Fruit fly (Drosophila melanogaster) whole organism, embryonic: ENCODE data around the gene HisCl1.
A peak's percentile ranks its signal among the peaks of the same experiment; 100 is the strongest.

Experiments used
- Awh ChIP-seq: fragments of 200-800 bp; sonication (Bioruptor generic); IDR thresholded peaks from 2 replicates; pipeline ENCODE4, ENCODE4 v1.3.6; 2022; ENCODE audit warnings: missing biosample characterization, missing genetic modification characterization
- Blimp-1 ChIP-seq: fragments of 200-800 bp; sonication (Bioruptor generic); optimal IDR thresholded peaks from 3 replicates; lab custom pipeline; 2018; ENCODE audit warnings: missing biosample characterization, missing genetic modification characterization, mild to moderate bottlenecking, moderate library complexity, missing genetic modification reagents
- CG10959 ChIP-seq: fragments of 200-800 bp; sonication (Bioruptor generic); IDR thresholded peaks from 2 replicates; pipeline ENCODE4 v1.3.6; 2022; ENCODE audit warnings: missing biosample characterization, missing genetic modification characterization
- CG11504 ChIP-seq: fragments of 200-800 bp; sonication (Bioruptor generic); optimal IDR thresholded peaks from 3 replicates; lab custom pipeline; 2019; ENCODE audit warnings: missing biosample characterization, mild to moderate bottlenecking, missing genetic modification characterization, moderate library complexity
- CG12104 ChIP-seq: fragments of 200-800 bp; sonication (Bioruptor generic); optimal IDR thresholded peaks from 3 replicates; lab custom pipeline; 2016; ENCODE audit warnings: missing biosample characterization, missing genetic modification characterization
- CG13894 ChIP-seq: fragments of 200-800 bp; sonication (Bioruptor generic); optimal IDR thresholded peaks from 3 replicates; lab custom pipeline; 2018; ENCODE audit warnings: missing biosample characterization, mild to moderate bottlenecking, missing genetic modification characterization, moderate library complexity
- CG3065 ChIP-seq: fragments of 200-800 bp; sonication (Bioruptor generic); optimal IDR thresholded peaks from 2 replicates; lab custom pipeline; 2016; ENCODE audit warnings: missing biosample characterization, missing genetic modification characterization
- CG34224 ChIP-seq: fragments of 200-800 bp; sonication (Bioruptor generic); IDR thresholded peaks from 3 replicates; pipeline ENCODE4 v1.3.6; 2022; ENCODE audit warnings: missing biosample characterization, missing genetic modification characterization; ENCODE audit not compliant: partially characterized antibody
- CG34376 ChIP-seq: fragments of 200-800 bp; sonication (Bioruptor generic); optimal IDR thresholded peaks from 2 replicates; lab custom pipeline; 2018; ENCODE audit warnings: missing biosample characterization, mild to moderate bottlenecking, missing genetic modification characterization
- CG4854 ChIP-seq: fragments of 200-800 bp; sonication (Bioruptor generic); optimal IDR thresholded peaks from 2 replicates; lab custom pipeline; 2016; ENCODE audit warnings: missing biosample characterization, missing genetic modification characterization, inconsistent platforms
- CG5245 ChIP-seq: fragments of 200-800 bp; sonication (Bioruptor generic); optimal IDR thresholded peaks from 3 replicates; lab custom pipeline; 2016; ENCODE audit warnings: missing biosample characterization, missing genetic modification characterization
- CG7928 ChIP-seq: fragments of 200-800 bp; sonication (Bioruptor generic); optimal IDR thresholded peaks from 2 replicates; lab custom pipeline; 2017; ENCODE audit warnings: missing biosample characterization, mild to moderate bottlenecking, missing genetic modification characterization
- CG9797 ChIP-seq: fragments of 200-800 bp; sonication (Bioruptor generic); optimal IDR thresholded peaks from 3 replicates; lab custom pipeline; 2018; ENCODE audit warnings: missing biosample characterization, mild to moderate bottlenecking, missing genetic modification characterization
- CG9817 ChIP-seq: fragments of 200-800 bp; sonication (Bioruptor generic); optimal IDR thresholded peaks from 2 replicates; lab custom pipeline; 2018; ENCODE audit warnings: missing biosample characterization, mild to moderate bottlenecking, missing genetic modification characterization, moderate library complexity
- CTCF ChIP-seq: fragments of 200-800 bp; sonication (Bioruptor generic); optimal IDR thresholded peaks from 2 replicates; lab custom pipeline; 2017; ENCODE audit warnings: missing biosample characterization, mild to moderate bottlenecking, missing genetic modification characterization, moderate library complexity
- Camta ChIP-seq: fragments of 200-800 bp; sonication (Bioruptor generic); optimal IDR thresholded peaks from 2 replicates; lab custom pipeline; 2016; ENCODE audit warnings: missing biosample characterization, missing genetic modification characterization
- Dbx ChIP-seq: fragments of 200-800 bp; sonication (Bioruptor generic); IDR thresholded peaks from 3 replicates; pipeline ENCODE4 v1.3.6; 2022; ENCODE audit warnings: missing biosample characterization, missing genetic modification characterization
- HLH3B ChIP-seq: fragments of 200-800 bp; sonication (Bioruptor generic); IDR thresholded peaks from 2 replicates; pipeline ENCODE4 v1.3.6; 2022; ENCODE audit warnings: missing biosample characterization, missing genetic modification characterization
- HLHmδ ChIP-seq: fragments of 200-800 bp; sonication (Bioruptor generic); optimal IDR thresholded peaks from 2 replicates; lab custom pipeline; 2018; ENCODE audit warnings: missing biosample characterization, mild to moderate bottlenecking, missing genetic modification characterization, moderate library complexity
- Hey ChIP-seq: fragments of 200-800 bp; sonication (Bioruptor generic); optimal IDR thresholded peaks from 3 replicates; lab custom pipeline; 2018; ENCODE audit warnings: missing biosample characterization, mild to moderate bottlenecking, missing genetic modification characterization
- HmgZ ChIP-seq: fragments of 200-800 bp; sonication (Bioruptor generic); optimal IDR thresholded peaks from 2 replicates; lab custom pipeline; 2018; ENCODE audit warnings: missing biosample characterization, mild to moderate bottlenecking, missing genetic modification characterization
- Hr39 ChIP-seq: fragments of >200 bp; optimal IDR thresholded peaks from 2 replicates; lab custom pipeline; 2017
- Lim3 ChIP-seq: fragments of 200-800 bp; sonication (Bioruptor generic); IDR thresholded peaks from 2 replicates; pipeline ENCODE4 v1.3.6; 2022; ENCODE audit warnings: missing biosample characterization, missing genetic modification characterization
- Mad ChIP-seq: fragments of 200-800 bp; sonication (Bioruptor generic); optimal IDR thresholded peaks from 2 replicates; lab custom pipeline; 2016; ENCODE audit warnings: missing biosample characterization, missing genetic modification characterization
- Meics ChIP-seq: fragments of 200-800 bp; sonication (Bioruptor generic); optimal IDR thresholded peaks from 2 replicates; lab custom pipeline; 2017; ENCODE audit warnings: missing biosample characterization, mild to moderate bottlenecking, missing genetic modification characterization
- Mrtf ChIP-seq: fragments of 200-800 bp; sonication (Bioruptor generic); IDR thresholded peaks from 3 replicates; pipeline ENCODE4 v1.3.6; 2022; ENCODE audit warnings: missing biosample characterization, missing genetic modification characterization
- Rfx ChIP-seq: fragments of 200-800 bp; sonication (Bioruptor generic); IDR thresholded peaks from 2 replicates; pipeline ENCODE4 v1.3.6; 2022; ENCODE audit warnings: missing biosample characterization, missing genetic modification characterization
- abd-A ChIP-seq: fragments of 200-800 bp; sonication (Bioruptor generic); optimal IDR thresholded peaks from 3 replicates; lab custom pipeline; 2019; ENCODE audit warnings: missing biosample characterization, mild to moderate bottlenecking, missing genetic modification characterization, moderate library complexity
- ato ChIP-seq: fragments of 200-800 bp; sonication (Bioruptor generic); IDR thresholded peaks from 2 replicates; pipeline ENCODE4 v1.3.6; 2022; ENCODE audit warnings: missing biosample characterization, missing genetic modification characterization; ENCODE audit not compliant: partially characterized antibody
- cg ChIP-seq: fragments of 200-800 bp; sonication (Bioruptor generic); optimal IDR thresholded peaks from 3 replicates; lab custom pipeline; 2019; ENCODE audit warnings: missing biosample characterization, mild to moderate bottlenecking, missing genetic modification characterization, moderate library complexity
- chm ChIP-seq: fragments of 200-800 bp; sonication (Bioruptor generic); IDR thresholded peaks from 2 replicates; pipeline ENCODE4 v1.3.6; 2022; ENCODE audit warnings: missing biosample characterization, missing genetic modification characterization
- dimm ChIP-seq: fragments of 200-800 bp; sonication (Bioruptor generic); IDR thresholded peaks from 2 replicates; pipeline ENCODE4 v1.3.6; 2022; ENCODE audit warnings: missing biosample characterization, missing genetic modification characterization
- gfzf ChIP-seq: fragments of 200-800 bp; sonication (Bioruptor generic); optimal IDR thresholded peaks from 2 replicates; lab custom pipeline; 2016; ENCODE audit warnings: missing biosample characterization, mild to moderate bottlenecking, missing genetic modification characterization, moderate library complexity
- h ChIP-seq: fragments of >200 bp; optimal IDR thresholded peaks from 2 replicates; lab custom pipeline; 2017
- ham ChIP-seq: fragments of 200-800 bp; sonication (Bioruptor generic); IDR thresholded peaks from 2 replicates; pipeline ENCODE4 v1.3.6; 2022; ENCODE audit warnings: missing biosample characterization, missing genetic modification characterization
- hb ChIP-seq: fragments of 200-800 bp; sonication (Bioruptor generic); IDR thresholded peaks from 3 replicates; pipeline ENCODE4 v1.3.6; 2022; ENCODE audit warnings: missing biosample characterization, missing genetic modification characterization; ENCODE audit not compliant: partially characterized antibody
- ind ChIP-seq: fragments of 200-800 bp; sonication (Bioruptor generic); optimal IDR thresholded peaks from 3 replicates; lab custom pipeline; 2016; ENCODE audit warnings: missing biosample characterization, missing genetic modification characterization
- klu ChIP-seq: fragments of 200-800 bp; sonication (Bioruptor generic); IDR thresholded peaks from 2 replicates; pipeline ENCODE4 v1.3.6; 2022; ENCODE audit warnings: missing biosample characterization, missing genetic modification characterization
- lbe ChIP-seq: fragments of 200-800 bp; sonication (Bioruptor generic); optimal IDR thresholded peaks from 2 replicates; lab custom pipeline; 2016; ENCODE audit warnings: missing biosample characterization, mild to moderate bottlenecking, missing genetic modification characterization
- lmd ChIP-seq: fragments of 200-800 bp; sonication (Bioruptor generic); IDR thresholded peaks from 2 replicates; pipeline ENCODE4 v1.3.6; 2022; ENCODE audit warnings: missing biosample characterization, missing genetic modification characterization
- luna ChIP-seq: fragments of 200-800 bp; sonication (Bioruptor generic); optimal IDR thresholded peaks from 2 replicates; lab custom pipeline; 2016; ENCODE audit warnings: missing biosample characterization, missing genetic modification characterization
- nom ChIP-seq: fragments of 200-800 bp; sonication (Bioruptor generic); optimal IDR thresholded peaks from 2 replicates; lab custom pipeline; 2017; ENCODE audit warnings: missing biosample characterization, missing genetic modification characterization, mild to moderate bottlenecking, moderate library complexity, missing genetic modification reagents
- otp ChIP-seq: fragments of 200-800 bp; sonication (Bioruptor generic); IDR thresholded peaks from 3 replicates; pipeline ENCODE4, ENCODE4 v1.3.6; 2022; ENCODE audit warnings: missing biosample characterization, missing genetic modification characterization
- pho ChIP-seq: fragments of 200-800 bp; sonication (Bioruptor generic); optimal IDR thresholded peaks from 2 replicates; lab custom pipeline; 2016; ENCODE audit warnings: missing biosample characterization, missing genetic modification characterization
- prd ChIP-seq, 3 experiments: fragments of >200 bp in 2 of 3; fragments of 200-800 bp in 1 of 3; sonication (Bioruptor generic) in 1 of 3; optimal IDR thresholded peaks in 2 of 3; IDR thresholded peaks in 1 of 3; 2 replicates in 2 of 3; 3 replicates in 1 of 3; pipeline versions ENCODE4 v1.3.6 to Lab custom; 2017 to 2022; ENCODE audit warnings: missing biosample characterization in 1 of 3, missing genetic modification characterization in 1 of 3
- sima ChIP-seq: fragments of 200-800 bp; sonication (Bioruptor generic); optimal IDR thresholded peaks from 2 replicates; lab custom pipeline; 2016; ENCODE audit warnings: missing biosample characterization, missing genetic modification characterization
- sob ChIP-seq: fragments of 200-800 bp; sonication (Bioruptor generic); IDR thresholded peaks from 2 replicates; pipeline ENCODE4 v1.3.6; 2022; ENCODE audit warnings: missing biosample characterization, missing genetic modification characterization
- stwl ChIP-seq: fragments of 200-800 bp; sonication (Bioruptor generic); optimal IDR thresholded peaks from 3 replicates; lab custom pipeline; 2018; ENCODE audit warnings: missing biosample characterization, mild to moderate bottlenecking, missing genetic modification characterization, moderate library complexity
- ttk ChIP-seq: fragments of 200-800 bp; sonication (Bioruptor generic); IDR thresholded peaks from 2 replicates; pipeline ENCODE4 v2.1.2; 2022; ENCODE audit warnings: missing biosample characterization, missing genetic modification characterization
- unpg ChIP-seq: fragments of 200-800 bp; sonication (Bioruptor generic); optimal IDR thresholded peaks from 3 replicates; lab custom pipeline; 2018; ENCODE audit warnings: missing biosample characterization, mild to moderate bottlenecking, missing genetic modification characterization, moderate library complexity
- zen2 ChIP-seq: fragments of 200-800 bp; sonication (Bioruptor generic); IDR thresholded peaks from 3 replicates; pipeline ENCODE4 v1.3.6; 2022; ENCODE audit warnings: missing biosample characterization, missing genetic modification characterization; ENCODE audit not compliant: partially characterized antibody
- zfh1 ChIP-seq: fragments of 200-800 bp; sonication (Bioruptor generic); IDR thresholded peaks from 3 replicates; pipeline ENCODE4 v1.3.6; 2022; ENCODE audit warnings: missing biosample characterization, missing genetic modification characterization

Gene HisCl1

DNA sequence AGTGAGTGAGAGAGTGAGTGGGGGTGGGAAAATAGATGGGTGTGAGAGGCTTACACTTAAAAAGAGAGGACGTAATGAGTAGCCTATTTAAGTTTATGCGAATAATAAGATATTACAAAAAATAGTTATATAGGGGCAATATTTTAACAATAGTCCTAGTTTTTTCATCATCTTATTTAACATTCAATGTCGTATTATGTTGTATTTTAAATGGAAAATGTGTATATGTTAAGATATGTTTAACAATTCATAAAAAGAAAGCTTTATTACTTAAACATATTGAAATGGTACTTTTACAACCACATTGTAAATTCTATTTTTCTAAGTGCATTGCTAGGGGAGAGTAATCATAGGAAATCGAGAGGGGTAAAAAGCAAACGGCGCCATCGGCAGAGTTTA, 13.0 kb upstream of the HisCl1 start (continued):
- TF ChIP-seq CG34224 (GFP tag; lab: Robert Waterston, UW), result no peak
- no peak for TF ChIP-seq zen2
- TF ChIP-seq lbe (GFP tag; lab: Kevin White, UChicago), result no peak
- peak; percentile 82 for TF ChIP-seq unpg (GFP tag; lab: Kevin White, UChicago)
- peak; percentile 24; the same call in 1 of the 2 replicates for TF ChIP-seq klu
- no peak for TF ChIP-seq otp (GFP tag; lab: Robert Waterston, UW)
- peak; percentile 59 for TF ChIP-seq CG34376 (GFP tag; lab: Kevin White, UChicago)
- TF ChIP-seq HmgZ, result peak; percentile 36
- TF ChIP-seq CG5245 (GFP tag; lab: Kevin White, UChicago), result peak; percentile 8
- TF ChIP-seq Camta (GFP tag; lab: Kevin White, UChicago), result peak; percentile 13
- TF ChIP-seq CTCF, result no peak
- TF ChIP-seq ham (GFP tag; lab: Robert Waterston, UW), result no peak
- TF ChIP-seq chm (GFP tag; lab: Robert Waterston, UW), result no peak
- TF ChIP-seq CG11504 (tag; lab: Kevin White, UChicago), result peak; percentile 86
- TF ChIP-seq CG12104 (GFP tag; lab: Kevin White, UChicago), result peak; percentile 61
- TF ChIP-seq sima, result no peak
- peak; percentile 63 for TF ChIP-seq CG9817
- TF ChIP-seq cg (GFP tag; lab: Kevin White, UChicago), result no peak
- peak; percentile 77 for TF ChIP-seq CG13894 (tag; lab: Kevin White, UChicago)
- no peak for TF ChIP-seq Hey
- TF ChIP-seq hb (GFP tag; lab: Robert Waterston, UW), result no peak
- 0 out of 2 replicates have a peak, but pooled peaks have one; percentile 34 for TF ChIP-seq Awh (GFP tag; lab: Robert Waterston, UW)
- no peak for TF ChIP-seq prd (optimal IDR thresholded peaks at IDR 0.05; lab: Kevin White, UChicago)
- peak; percentile 59 for TF ChIP-seq prd (GFP tag; IDR thresholded peaks at IDR 0.05; lab: Robert Waterston, UW)
- no peak for TF ChIP-seq gfzf (GFP tag; lab: Kevin White, UChicago)
- TF ChIP-seq Lim3 (GFP tag; lab: Robert Waterston, UW), result no peak
- no peak for TF ChIP-seq h (lab: Kevin White, UChicago)
- no peak for TF ChIP-seq luna (GFP tag; lab: Kevin White, UChicago)
- TF ChIP-seq stwl (tag; lab: Kevin White, UChicago), result no peak
- TF ChIP-seq Dbx (GFP tag; lab: Robert Waterston, UW), result peak; percentile 44; the same call in 1 of the 3 replicates
- TF ChIP-seq ind (GFP tag; lab: Kevin White, UChicago), result peak; percentile 20
- no peak for TF ChIP-seq CG10959 (GFP tag; lab: Robert Waterston, UW)
- no peak for TF ChIP-seq sob (GFP tag; lab: Robert Waterston, UW)
- peak; percentile 20 for TF ChIP-seq CG3065 (GFP tag; lab: Kevin White, UChicago)
- TF ChIP-seq Meics, result peak; percentile 81
- peak; percentile 60 for TF ChIP-seq abd-A (tag; lab: Kevin White, UChicago)
- peak; percentile 63 for TF ChIP-seq lmd (GFP tag; lab: Robert Waterston, UW)
- TF ChIP-seq HLH3B (GFP tag; lab: Robert Waterston, UW), result peak; percentile 51; the same call in 1 of the 2 replicates
- no peak for TF ChIP-seq HLHmδ
- TF ChIP-seq nom (GFP tag; lab: Kevin White, UChicago), result no peak
- peak; percentile 33; the same call in 1 of the 2 replicates for TF ChIP-seq Rfx (GFP tag; lab: Robert Waterston, UW)
- no peak for TF ChIP-seq Mrtf
- TF ChIP-seq pho (GFP tag; lab: Kevin White, UChicago), result peak; percentile 5
- TF ChIP-seq Blimp-1, result peak; percentile 35
- peak; percentile 31 for TF ChIP-seq ttk (GFP tag; lab: Robert Waterston, UW)
- TF ChIP-seq CG4854, result no peak
- TF ChIP-seq dimm (GFP tag; lab: Robert Waterston, UW), result no peak
- TF ChIP-seq CG7928 (GFP tag; lab: Kevin White, UChicago), result no peak
- no peak for TF ChIP-seq Mad (GFP tag; lab: Kevin White, UChicago)
- TF ChIP-seq zfh1 (GFP tag; lab: Robert Waterston, UW), result no peak
- no peak for TF ChIP-seq ato (GFP tag; lab: Robert Waterston, UW)
- TF ChIP-seq CG9797 (GFP tag; lab: Kevin White, UChicago), result no peak
- TF ChIP-seq Hr39, result no peak
